Worm (Caenorhabditis elegans) whole organism, L4 larva: ENCODE results near the gene ZK355.8.

Experiments
- T20F7.1 ChIP-seq: fragments of 200-800 bp; sonication (Bioruptor generic); optimal IDR thresholded peaks from 2 replicates; lab custom pipeline; 2018; ENCODE audit warnings: mild to moderate bottlenecking, missing genetic modification characterization, missing compliant biosample characterization
- ama-1 ChIP-seq: fragments of 150-350 bp; optimal IDR thresholded peaks from 2 replicates; lab custom pipeline; 2014; ENCODE audit warnings: inconsistent platforms, mixed read lengths
- ceh-32 ChIP-seq: sonication (generic microtip); optimal IDR thresholded peaks from 2 replicates; lab custom pipeline; 2016; ENCODE audit warnings: mild to moderate bottlenecking, missing genetic modification characterization, missing compliant biosample characterization; ENCODE audit not compliant: poor library complexity
- nhr-11 ChIP-seq: fragments of 150-350 bp; optimal IDR thresholded peaks from 2 replicates; lab custom pipeline; 2014; ENCODE audit warnings: missing biosample characterization, missing genetic modification characterization
- nhr-41 ChIP-seq: fragments of 200-800 bp; sonication (Bioruptor generic); IDR thresholded peaks from 2 replicates; pipeline ENCODE4 v1.3.6; 2022; ENCODE audit warnings: missing genetic modification reagents, missing genetic modification characterization, missing compliant biosample characterization
- pqm-1 ChIP-seq: sonication (generic microtip); optimal IDR thresholded peaks from 2 replicates; lab custom pipeline; 2017; ENCODE audit warnings: missing biosample characterization, missing genetic modification characterization
- snpc-4 ChIP-seq: fragments of 150-350 bp; optimal IDR thresholded peaks from 2 replicates; lab custom pipeline; 2014; ENCODE audit warnings: missing biosample characterization, missing genetic modification characterization

DNA sequence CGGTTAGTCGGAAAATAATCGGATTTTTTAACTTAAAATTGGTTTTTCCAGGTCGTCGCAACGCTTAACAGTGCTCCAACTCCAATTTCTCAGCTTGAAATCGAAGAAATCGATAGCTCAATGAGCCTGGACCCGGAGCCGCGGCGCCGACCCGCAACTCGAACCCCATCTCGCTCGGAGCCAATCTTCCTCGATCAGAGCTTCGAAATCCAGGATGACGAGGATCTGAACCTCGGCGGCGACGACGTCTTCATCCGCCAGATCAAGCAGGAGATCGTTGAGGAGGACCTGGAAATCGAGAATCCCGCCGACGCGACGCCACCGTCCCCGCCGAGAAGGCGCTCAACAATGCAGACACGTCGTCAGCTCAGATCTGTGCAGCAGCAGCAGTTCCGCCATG, 7.4 kb upstream of the ZK355.8 start:
- TF ChIP-seq ama-1 (lab: Kevin White, UChicago) = no peak
- no peak for TF ChIP-seq snpc-4 (tag; lab: Kevin White, UChicago)
- TF ChIP-seq ceh-32 (tag; lab: Kevin White, UChicago) = no peak
- no peak for TF ChIP-seq nhr-11 (tag; lab: Kevin White, UChicago)
- no peak for TF ChIP-seq nhr-41 (GFP tag; lab: Robert Waterston, UW)
- no peak for TF ChIP-seq pqm-1
- TF ChIP-seq T20F7.1 (GFP tag; lab: Kevin White, UChicago) = no peak
